Fruit fly (Drosophila melanogaster): ENCODE measurements around the gene karr.
A peak's percentile ranks its signal among the peaks of the same experiment; 100 is the strongest.
"Not testable (repeated sequence)": the region's sequence is repeated elsewhere in the genome, so short reads cannot be mapped to it uniquely, and the experiment has no call there.

The karr gene

dm6 chrX:20147693-20148174 lies 37.4 kb upstream of the karr start, which contains the start of gene aspr:
TSS of gene aspr (plus strand) at chrX:20148124.
- TF ChIP-seq sens (GFP tag) = peak; percentile 77
- TF ChIP-seq h (optimal IDR thresholded peaks at IDR 0.05) = no peak
- peak; percentile 48 for TF ChIP-seq gem (tag; optimal IDR thresholded peaks at IDR 0.05)
- 0 out of 2 replicates have a peak, but pooled peaks have one; percentile 7 for TF ChIP-seq CG14441 (GFP tag; IDR thresholded peaks at IDR 0.05)
- peak; percentile 25; the same call in 1 of the 2 replicates for TF ChIP-seq al (GFP tag; IDR thresholded peaks at IDR 0.05)
- peak; percentile 4 for TF ChIP-seq CG7556 (GFP tag; optimal IDR thresholded peaks at IDR 0.05)
- 0 out of 2 replicates have a peak, but pooled peaks have one; percentile 15 for TF ChIP-seq Ptx1 (GFP tag; IDR thresholded peaks at IDR 0.05)
- no peak for TF ChIP-seq Ssrp (tag; optimal IDR thresholded peaks at IDR 0.05)
- TF ChIP-seq H2.0 (GFP tag; IDR thresholded peaks at IDR 0.05) = no peak
- TF ChIP-seq CG14965 (GFP tag; optimal IDR thresholded peaks at IDR 0.05; ENCODE audit: borderline replicate concordance) = no peak
- no peak for TF ChIP-seq CG1647 (GFP tag; optimal IDR thresholded peaks at IDR 0.05)
- peak; percentile 27 for TF ChIP-seq CG2120 (GFP tag; optimal IDR thresholded peaks at IDR 0.05)
- no peak for TF ChIP-seq CG2129 (GFP tag; IDR thresholded peaks at IDR 0.05; ENCODE audit: partially characterized antibody)
- peak; percentile 50; the same call in 1 of the 2 replicates for TF ChIP-seq CG32532 (GFP tag; IDR thresholded peaks at IDR 0.05)
- TF ChIP-seq CG11695 (GFP tag; IDR thresholded peaks at IDR 0.05) = peak; percentile 30; the same call in 1 of the 3 replicates
- TF ChIP-seq CG3281 (GFP tag; optimal IDR thresholded peaks at IDR 0.05) = peak; percentile 12
- TF ChIP-seq z (GFP tag; IDR thresholded peaks at IDR 0.05) = no peak
- peak; percentile 20 for TF ChIP-seq NfI (GFP tag; optimal IDR thresholded peaks at IDR 0.05)
- peak; percentile 46 for TF ChIP-seq Meics (GFP tag; optimal IDR thresholded peaks at IDR 0.05)
- peak; percentile 2 for TF ChIP-seq Hmr (GFP tag; optimal IDR thresholded peaks at IDR 0.05)
- peak; percentile 25 for TF ChIP-seq CoRest (tag; optimal IDR thresholded peaks at IDR 0.05)
- TF ChIP-seq CG7839 (tag; optimal IDR thresholded peaks at IDR 0.05) = peak; percentile 19
- TF ChIP-seq dysf (GFP tag; IDR thresholded peaks at IDR 0.05) = peak; percentile 39; the same call in 1 of the 3 replicates
- TF ChIP-seq CG9932 (GFP tag; IDR thresholded peaks at IDR 0.05) = peak; percentile 50
- TF ChIP-seq tgo (GFP tag; IDR thresholded peaks at IDR 0.05) = 0 out of 3 replicates have a peak, but pooled peaks have one; percentile 18
- 0 out of 2 replicates have a peak, but pooled peaks have one; percentile 13 for TF ChIP-seq CG9215 (GFP tag; IDR thresholded peaks at IDR 0.05)

DNA sequence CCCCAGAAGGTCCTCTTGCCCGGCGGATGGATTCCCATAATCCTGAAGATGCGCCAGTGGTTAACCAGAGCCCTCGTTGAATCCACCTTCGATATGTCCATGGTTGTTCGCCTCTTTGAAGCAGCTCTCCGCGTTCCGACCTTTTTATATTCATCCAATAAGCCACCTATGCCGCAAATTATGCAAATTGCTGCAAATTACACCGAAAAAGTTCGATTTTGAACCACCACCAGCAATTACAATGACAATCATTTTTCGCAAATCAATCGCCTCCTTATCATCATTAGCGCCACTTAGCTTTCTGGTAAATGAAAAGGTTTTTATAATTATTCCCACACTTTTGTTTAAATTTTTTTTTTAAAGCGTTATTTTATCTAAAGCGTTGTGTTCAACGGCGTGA lies 32.7 kb upstream of the karr start, which contains the start of gene Or19a:
TSS of gene Or19a (minus strand) at position 101 of the 400 bp plus-strand sequence.
- not testable (repeated sequence) for TF ChIP-seq PHDP (tag; optimal IDR thresholded peaks at IDR 0.05); sr (GFP tag; IDR thresholded peaks at IDR 0.05); CG34224 (GFP tag; IDR thresholded peaks at IDR 0.05; ENCODE audit: partially characterized antibody)

- no peak for TF ChIP-seq pita (GFP tag; optimal IDR thresholded peaks at IDR 0.05)
- no peak for TF ChIP-seq psq (GFP tag; optimal IDR thresholded peaks at IDR 0.05)
- TF ChIP-seq crol (GFP tag; IDR thresholded peaks at IDR 0.05) = no peak
- TF ChIP-seq trem (tag; optimal IDR thresholded peaks at IDR 0.05) = no peak
- TF ChIP-seq CG11723 (GFP tag; optimal IDR thresholded peaks at IDR 0.05) = no peak
- TF ChIP-seq lov (optimal IDR thresholded peaks at IDR 0.05) = no peak
- TF ChIP-seq lov (GFP tag; IDR thresholded peaks at IDR 0.05) = no peak
- TF ChIP-seq Dbx (GFP tag; IDR thresholded peaks at IDR 0.05) = no peak
- no peak for TF ChIP-seq CG14965 (GFP tag; optimal IDR thresholded peaks at IDR 0.05; ENCODE audit: borderline replicate concordance)
- no peak for TF ChIP-seq unc-4 (GFP tag; IDR thresholded peaks at IDR 0.05; ENCODE audit: partially characterized antibody)
- TF ChIP-seq CG14667 (GFP tag; IDR thresholded peaks at IDR 0.05) = no peak
- no peak for TF ChIP-seq CG13287 (GFP tag; IDR thresholded peaks at IDR 0.05; ENCODE audit: partially characterized antibody)
- TF ChIP-seq CG17359 (tag; optimal IDR thresholded peaks at IDR 0.05) = no peak
- no peak for TF ChIP-seq Dip3 (GFP tag; optimal IDR thresholded peaks at IDR 0.05)
These were observed 30.3 kb upstream of the karr start, which contains the start of gene CG34332 for dm6 chrX:20140710-20141109. TSS of gene CG34332 (plus strand) at chrX:20141010.

All from whole organism, embryonic.